Worm (Caenorhabditis elegans) whole organism, young adult: ENCODE data around the gene crh-2.

Experiments used
- hlh-12 ChIP-seq: sonication (generic microtip); optimal IDR thresholded peaks from 2 replicates; lab custom pipeline; 2016; ENCODE audit warnings: missing genetic modification characterization, missing compliant biosample characterization
- tlf-1 ChIP-seq: fragments of 200-800 bp; sonication (Bioruptor generic); optimal IDR thresholded peaks from 2 replicates; lab custom pipeline; 2018; ENCODE audit warnings: mild to moderate bottlenecking, missing genetic modification characterization, missing compliant biosample characterization
- ztf-26 ChIP-seq: sonication (generic microtip); optimal IDR thresholded peaks from 2 replicates; lab custom pipeline; 2017; ENCODE audit warnings: missing genetic modification characterization, missing compliant biosample characterization

ce11 chrII:5199497-5199896 is 12.1 kb upstream of the crh-2 start, which contains the start of gene msp-50:
- TF ChIP-seq tlf-1 (no peak), ztf-26 (no peak), hlh-12 (tag; lab: Kevin White, UChicago) (no peak)
